Worm (Caenorhabditis elegans): ENCODE data around the gene R08C7.5.

R08C7.5 gene

DNA sequence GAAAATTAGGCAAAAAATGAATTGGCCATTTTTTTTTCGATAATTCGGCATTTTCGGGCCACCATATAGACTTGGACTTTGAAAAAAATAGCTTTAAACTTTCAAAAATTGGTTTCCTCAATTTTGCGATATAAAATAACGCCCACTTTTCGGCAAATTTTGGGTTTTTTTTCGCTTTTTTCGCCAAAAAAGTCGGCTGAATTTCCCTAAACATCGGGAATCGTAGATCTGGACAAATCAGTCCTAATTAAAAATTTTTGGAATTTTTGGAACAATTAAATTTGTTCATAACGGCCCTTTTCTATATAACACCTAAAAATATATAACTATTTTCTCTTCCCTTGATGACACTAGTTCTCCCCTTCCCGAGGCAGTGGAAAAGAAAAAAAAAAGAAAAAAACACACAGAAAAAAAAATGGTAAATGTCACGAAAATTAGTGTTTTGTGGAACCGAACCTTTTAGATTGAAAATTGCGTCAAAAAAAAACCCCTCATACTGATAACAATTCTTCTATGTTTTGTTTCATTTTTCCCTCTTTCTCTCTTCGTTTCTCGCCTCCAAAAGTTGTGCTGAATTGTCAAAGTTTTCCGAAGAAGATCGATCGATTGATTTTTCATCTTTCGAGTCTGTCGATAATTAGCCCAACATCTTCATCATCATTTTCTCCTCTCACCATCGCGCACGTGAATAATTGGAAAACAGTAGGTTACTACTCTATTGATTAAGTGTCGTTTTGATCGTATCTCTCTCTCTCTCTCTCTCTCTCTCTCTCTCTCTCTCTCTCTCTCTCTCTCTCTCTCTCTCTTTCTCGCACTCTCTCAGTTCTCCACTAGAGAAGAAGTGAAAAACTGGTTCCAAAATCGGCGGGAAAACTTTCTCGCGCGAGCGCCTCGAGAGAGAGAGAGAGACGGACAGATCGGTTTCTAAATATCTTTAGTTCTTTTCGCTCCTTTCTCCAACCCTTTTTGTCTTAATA is 29.4 kb upstream of the R08C7.5 start, which contains the start of gene Y24D9A.6 (continued):
- TF ChIP-seq snpc-3.4 (tag; optimal IDR thresholded peaks at IDR 0.05): no peak
- peak; percentile 58 for TF ChIP-seq zfh-2 (GFP tag; conservative IDR thresholded peaks at IDR 0.05)
- TF ChIP-seq madf-10 (tag; optimal IDR thresholded peaks at IDR 0.05): no peak
- peak; percentile 73 for TF ChIP-seq C06A6.2 (GFP tag; conservative IDR thresholded peaks at IDR 0.05)
- no peak for TF ChIP-seq madf-8 (GFP tag; conservative IDR thresholded peaks at IDR 0.05)
- TF ChIP-seq mcd-1 (GFP tag; IDR thresholded peaks at IDR 0.05): peak; percentile 60
- peak; percentile 63 for TF ChIP-seq hmg-1.2 (GFP tag; IDR thresholded peaks at IDR 0.05)
- no peak for TF ChIP-seq mxl-1 (tag; optimal IDR thresholded peaks at IDR 0.05)
- no peak for TF ChIP-seq F22D6.2 (tag; optimal IDR thresholded peaks at IDR 0.05)
- no peak for TF ChIP-seq snpc-4 (GFP tag; optimal IDR thresholded peaks at IDR 0.05)
- TF ChIP-seq snpc-4 (tag; optimal IDR thresholded peaks at IDR 0.05): no peak
- no peak for TF ChIP-seq egl-18 (GFP tag; IDR thresholded peaks at IDR 0.05)

DNA sequence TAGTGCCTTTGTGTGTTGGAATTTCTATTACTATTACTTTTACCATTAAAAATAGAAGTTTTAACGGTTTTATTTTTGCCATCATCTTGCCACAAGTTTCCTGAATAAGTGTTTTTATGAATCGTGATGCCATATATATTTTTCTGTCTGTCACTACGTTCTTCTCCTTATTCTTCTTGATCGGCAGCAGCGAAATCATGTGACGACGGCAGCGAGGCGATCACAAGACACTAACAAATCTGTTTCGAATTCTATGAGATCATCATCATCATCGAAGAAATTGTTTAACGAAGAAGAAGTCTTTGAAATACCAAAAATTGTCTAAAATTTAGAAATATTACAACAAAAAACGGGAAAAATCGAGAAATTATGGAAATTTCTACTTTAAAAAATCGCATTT is 27.6 kb upstream of the R08C7.5 start:
- no peak for TF ChIP-seq akir-1 (GFP tag; optimal IDR thresholded peaks at IDR 0.05)
- peak; percentile 1 for TF ChIP-seq somi-1 (GFP tag; optimal IDR thresholded peaks at IDR 0.05)
- TF ChIP-seq nhr-27 (tag; optimal IDR thresholded peaks at IDR 0.05): no peak
- TF ChIP-seq lin-40 (tag; optimal IDR thresholded peaks at IDR 0.05): peak; percentile 21
- TF ChIP-seq mcd-1 (GFP tag; IDR thresholded peaks at IDR 0.05): no peak
- TF ChIP-seq ztf-18 (tag; optimal IDR thresholded peaks at IDR 0.05): no peak
- peak; percentile 17 for TF ChIP-seq ztf-26 (tag; optimal IDR thresholded peaks at IDR 0.05)
- no peak for TF ChIP-seq rpc-1 (optimal IDR thresholded peaks at IDR 0.05)
- TF ChIP-seq rpc-1 (tag; optimal IDR thresholded peaks at IDR 0.05): no peak
- no peak for TF ChIP-seq tbx-9 (tag; optimal IDR thresholded peaks at IDR 0.05; ENCODE audit: borderline replicate concordance)

DNA sequence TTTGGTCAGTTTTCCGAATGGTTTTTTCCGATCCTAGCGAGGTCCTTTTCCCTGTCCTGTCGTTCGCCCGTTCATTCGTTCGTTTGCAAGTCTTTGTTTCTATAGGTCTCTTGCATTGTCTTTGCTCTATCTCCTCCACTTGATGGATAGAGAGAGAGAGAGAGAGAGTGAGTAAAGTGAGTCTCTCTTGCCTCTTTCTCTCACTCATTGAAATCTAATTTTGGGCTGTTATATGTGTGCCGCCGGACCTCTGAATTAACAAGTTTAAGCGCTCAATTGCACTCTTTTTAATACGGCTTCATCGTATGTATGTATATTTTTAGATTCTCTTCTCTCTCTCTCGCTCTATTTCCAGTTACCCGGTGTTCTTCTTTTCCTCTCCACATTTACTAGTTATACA is 26.2 kb upstream of the R08C7.5 start:
- 0 out of 2 replicates have a peak, but pooled peaks have one; percentile 10 for TF ChIP-seq zfh-2 (GFP tag; conservative IDR thresholded peaks at IDR 0.05)
- TF ChIP-seq rec-8 (tag; optimal IDR thresholded peaks at IDR 0.05): no peak
- 0 out of 2 replicates have a peak, but pooled peaks have one; percentile 24 for TF ChIP-seq mcd-1 (GFP tag; IDR thresholded peaks at IDR 0.05)
- no peak for TF ChIP-seq T07F8.4 (tag; optimal IDR thresholded peaks at IDR 0.05)

DNA sequence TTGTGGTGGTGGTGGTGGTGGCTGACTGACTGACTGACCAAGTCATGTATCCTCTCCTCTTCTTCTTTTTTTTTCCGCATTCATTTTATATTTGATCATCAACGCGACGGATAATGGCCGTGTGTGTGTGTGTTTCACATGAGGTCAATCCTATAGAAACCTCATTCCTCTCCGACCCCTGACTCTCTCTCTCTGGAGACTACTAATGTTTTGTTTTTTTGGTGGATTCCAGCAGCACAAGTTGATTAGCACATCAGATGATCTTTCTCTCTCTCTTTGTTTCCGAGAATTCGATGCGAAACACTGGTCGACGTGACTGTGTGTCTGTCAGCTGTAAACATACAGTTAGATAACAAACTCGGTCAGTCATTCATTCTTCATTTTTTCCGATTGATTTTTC is 24.9 kb upstream of the R08C7.5 start, which contains the start of gene Y24D9A.7:
Gene Y24D9A.7 (minus strand): TSS at position 46 of the 400 bp plus-strand sequence.
- no peak for TF ChIP-seq ceh-91 (GFP tag; IDR thresholded peaks at IDR 0.05)
- TF ChIP-seq akir-1 (GFP tag; optimal IDR thresholded peaks at IDR 0.05): no peak
- TF ChIP-seq zim-3 (tag; optimal IDR thresholded peaks at IDR 0.05): peak; percentile 6
- TF ChIP-seq attf-3 (GFP tag; conservative IDR thresholded peaks at IDR 0.05): no peak
- TF ChIP-seq ZK185.1 (tag; optimal IDR thresholded peaks at IDR 0.05; ENCODE audit: poor library complexity, severe bottlenecking): no peak
- peak; percentile 49 for TF ChIP-seq nhr-80 (tag; optimal IDR thresholded peaks at IDR 0.05)
- TF ChIP-seq sdz-38 (tag; optimal IDR thresholded peaks at IDR 0.05): no peak
- TF ChIP-seq lin-54 (GFP tag; optimal IDR thresholded peaks at IDR 0.05): peak; percentile 2
- no peak for TF ChIP-seq dpl-1 (GFP tag; optimal IDR thresholded peaks at IDR 0.05)

Measured in whole organism, young adult.